Worm (Caenorhabditis elegans) whole organism, L2 larva: ENCODE measurements around the gene eftu-2.

Source experiments
- F13H6.1 ChIP-seq: sonication (generic microtip); optimal IDR thresholded peaks from 2 replicates; lab custom pipeline; 2016; ENCODE audit warnings: missing genetic modification characterization, missing compliant biosample characterization
- R02D3.7 ChIP-seq: fragments of 150-350 bp; optimal IDR thresholded peaks from 2 replicates; lab custom pipeline; 2014; ENCODE audit warnings: missing biosample characterization, missing genetic modification characterization
- alr-1 ChIP-seq: fragments of 150-350 bp; optimal IDR thresholded peaks from 2 replicates; lab custom pipeline; 2014; ENCODE audit warnings: missing biosample characterization, missing genetic modification characterization
- aly-2 ChIP-seq: fragments of 150-350 bp; optimal IDR thresholded peaks from 2 replicates; lab custom pipeline; 2014; ENCODE audit warnings: missing biosample characterization, missing genetic modification characterization
- ceh-16 ChIP-seq: fragments of 150-350 bp; optimal IDR thresholded peaks from 2 replicates; lab custom pipeline; 2014; ENCODE audit warnings: missing biosample characterization, missing genetic modification characterization
- crh-2 ChIP-seq: sonication (generic microtip); optimal IDR thresholded peaks from 2 replicates; lab custom pipeline; 2017; ENCODE audit warnings: missing biosample characterization, missing genetic modification characterization
- dmd-4 ChIP-seq: sonication (generic microtip); optimal IDR thresholded peaks from 2 replicates; lab custom pipeline; 2017; ENCODE audit warnings: missing biosample characterization, missing genetic modification characterization
- elt-3 ChIP-seq: sonication (generic microtip); optimal IDR thresholded peaks from 2 replicates; lab custom pipeline; 2017; ENCODE audit warnings: missing biosample characterization, missing genetic modification characterization
- fos-1 ChIP-seq: fragments of 150-350 bp; optimal IDR thresholded peaks from 2 replicates; lab custom pipeline; 2014; ENCODE audit warnings: missing biosample characterization, missing genetic modification characterization
- gmeb-1 ChIP-seq: fragments of 150-350 bp; optimal IDR thresholded peaks from 2 replicates; lab custom pipeline; 2014; ENCODE audit warnings: missing biosample characterization, missing genetic modification characterization
- lin-11 ChIP-seq: fragments of 150-350 bp; sonication (generic microtip); optimal IDR thresholded peaks from 2 replicates; lab custom pipeline; 2014; ENCODE audit warnings: missing biosample characterization, missing genetic modification characterization, inconsistent platforms, mixed read lengths
- lin-13 ChIP-seq: fragments of 150-350 bp; optimal IDR thresholded peaks from 2 replicates; lab custom pipeline; 2014; ENCODE audit warnings: missing biosample characterization, missing genetic modification reagents, missing genetic modification characterization
- lsy-2 ChIP-seq, 2 experiments: fragments of 150-350 bp in 1 of 2; sonication (generic microtip) in 1 of 2; optimal IDR thresholded peaks; 2 replicates each; lab custom pipeline; 2014 to 2017; ENCODE audit warnings: missing biosample characterization in 2 of 2, missing genetic modification characterization in 2 of 2
- mab-5 ChIP-seq: fragments of 150-350 bp; optimal IDR thresholded peaks from 2 replicates; lab custom pipeline; 2014; ENCODE audit warnings: missing biosample characterization, missing genetic modification characterization
- mdl-1 ChIP-seq, 2 experiments: fragments of 150-350 bp in 1 of 2; sonication (generic microtip) in 1 of 2; optimal IDR thresholded peaks; 2 replicates each; lab custom pipeline; 2017; ENCODE audit warnings: missing biosample characterization in 2 of 2, missing genetic modification characterization in 2 of 2
- nhr-10 ChIP-seq: sonication (generic microtip); optimal IDR thresholded peaks from 2 replicates; lab custom pipeline; 2017; ENCODE audit warnings: missing biosample characterization, missing genetic modification characterization
- nhr-11 ChIP-seq: fragments of 150-350 bp; optimal IDR thresholded peaks from 2 replicates; lab custom pipeline; 2014; ENCODE audit warnings: missing biosample characterization, missing genetic modification characterization
- nhr-129 ChIP-seq: fragments of 150-350 bp; optimal IDR thresholded peaks from 2 replicates; lab custom pipeline; 2014; ENCODE audit warnings: missing biosample characterization, missing genetic modification characterization
- nhr-25 ChIP-seq: fragments of 150-350 bp; sonication (generic microtip); optimal IDR thresholded peaks from 3 replicates; lab custom pipeline; 2014; ENCODE audit warnings: missing biosample characterization, missing genetic modification characterization
- nhr-6 ChIP-seq: fragments of 150-350 bp; optimal IDR thresholded peaks from 2 replicates; lab custom pipeline; 2014; ENCODE audit warnings: missing biosample characterization, missing genetic modification characterization
- nhr-77 ChIP-seq: fragments of 150-350 bp; optimal IDR thresholded peaks from 2 replicates; lab custom pipeline; 2014; ENCODE audit warnings: missing biosample characterization, missing genetic modification characterization
- peb-1 ChIP-seq: fragments of 150-350 bp; optimal IDR thresholded peaks from 2 replicates; lab custom pipeline; 2014; ENCODE audit warnings: missing biosample characterization, missing genetic modification characterization
- sem-4 ChIP-seq: fragments of 150-350 bp; optimal IDR thresholded peaks from 2 replicates; lab custom pipeline; 2014; ENCODE audit warnings: missing biosample characterization, missing genetic modification reagents, missing genetic modification characterization
- skn-1 ChIP-seq: sonication (generic microtip); optimal IDR thresholded peaks from 2 replicates; lab custom pipeline; 2017; ENCODE audit warnings: missing biosample characterization, missing genetic modification characterization
- sma-3 ChIP-seq: sonication (generic microtip); optimal IDR thresholded peaks from 2 replicates; lab custom pipeline; 2016; ENCODE audit warnings: missing genetic modification reagents, missing genetic modification characterization, missing compliant biosample characterization
- sma-9 ChIP-seq, 2 experiments: fragments of 150-350 bp in 1 of 2; sonication (generic microtip) in 1 of 2; optimal IDR thresholded peaks; 2 replicates each; lab custom pipeline; 2014 to 2016; ENCODE audit warnings: missing genetic modification characterization in 2 of 2, mild to moderate bottlenecking in 1 of 2, missing biosample characterization in 1 of 2, missing compliant biosample characterization in 1 of 2, missing genetic modification reagents in 1 of 2, moderate library complexity in 1 of 2
- unc-39 ChIP-seq: fragments of 150-350 bp; optimal IDR thresholded peaks from 2 replicates; lab custom pipeline; 2014; ENCODE audit warnings: missing biosample characterization, missing genetic modification characterization
- unc-55 ChIP-seq: fragments of 150-350 bp; sonication (generic microtip); optimal IDR thresholded peaks from 3 replicates; lab custom pipeline; 2014; ENCODE audit warnings: missing biosample characterization, missing genetic modification reagents, missing genetic modification characterization
- ztf-11 ChIP-seq: sonication (generic microtip); optimal IDR thresholded peaks from 2 replicates; lab custom pipeline; 2017; ENCODE audit warnings: missing biosample characterization, missing genetic modification characterization

Gene eftu-2

DNA sequence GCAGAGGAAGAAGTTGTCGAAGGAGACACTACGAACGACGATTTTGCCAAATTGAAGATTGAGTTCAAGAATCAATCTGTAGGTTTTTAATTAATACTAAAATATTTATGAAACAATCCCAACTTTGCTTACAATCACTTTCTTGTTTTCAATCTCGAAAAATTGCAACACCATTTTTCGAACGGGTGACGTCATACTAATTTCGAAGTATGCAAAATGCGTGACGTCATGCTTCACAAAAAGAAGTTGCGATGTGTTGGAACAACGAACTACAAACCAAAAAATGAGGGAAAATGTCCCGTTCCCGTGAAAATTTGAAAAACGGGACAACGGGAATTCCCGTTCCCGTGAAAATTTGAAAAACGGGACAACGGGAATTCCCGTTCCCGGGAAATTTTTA lies 41.7 kb upstream of the eftu-2 start:
- no peak for TF ChIP-seq lin-13
- TF ChIP-seq mdl-1 (tag; optimal IDR thresholded peaks at IDR 0.05; lab: Kevin White, UChicago): no peak
- no peak for TF ChIP-seq fos-1 (tag; lab: Kevin White, UChicago)
- TF ChIP-seq F13H6.1 (tag; lab: Kevin White, UChicago): no peak
- no peak for TF ChIP-seq mab-5 (tag; lab: Kevin White, UChicago)
- no peak for TF ChIP-seq unc-39
- no peak for TF ChIP-seq sma-3
- no peak for TF ChIP-seq ceh-16
- TF ChIP-seq nhr-10: no peak
- no peak for TF ChIP-seq unc-55
- no peak for TF ChIP-seq dmd-4 (tag; lab: Kevin White, UChicago)
- no peak for TF ChIP-seq R02D3.7 (tag; lab: Kevin White, UChicago)
- TF ChIP-seq elt-3 (tag; lab: Kevin White, UChicago): no peak
- TF ChIP-seq crh-2 (tag; lab: Kevin White, UChicago): no peak
- TF ChIP-seq gmeb-1 (tag; lab: Kevin White, UChicago): no peak

- TF ChIP-seq lin-11 (tag; lab: Kevin White, UChicago) (no peak), mab-5 (tag; lab: Kevin White, UChicago) (no peak), sem-4 (tag; lab: Kevin White, UChicago) (no peak)
Measured at ce11 chrIII:5975005-5975730, 34.2 kb upstream of the eftu-2 start, which contains the start of gene mlp-1. mlp-1 (minus strand) TSS chrIII:5975055.

ce11 chrIII:5976021-5976420 lies 33.3 kb upstream of the eftu-2 start:
- no peak for TF ChIP-seq gmeb-1 (tag; lab: Kevin White, UChicago)
- TF ChIP-seq F13H6.1 (tag; lab: Kevin White, UChicago): no peak
- no peak for TF ChIP-seq alr-1 (tag; lab: Kevin White, UChicago)
- TF ChIP-seq nhr-6 (tag; lab: Kevin White, UChicago): no peak
- no peak for TF ChIP-seq unc-55
- TF ChIP-seq nhr-129: peak; percentile 4
- no peak for TF ChIP-seq aly-2 (tag; lab: Kevin White, UChicago)
- TF ChIP-seq nhr-11 (tag; lab: Kevin White, UChicago): no peak

- TF ChIP-seq sma-9 (GFP tag; optimal IDR thresholded peaks at IDR 0.05; lab: Kevin White, UChicago) (peak; percentile 8), sma-9 (tag; optimal IDR thresholded peaks at IDR 0.05; lab: Kevin White, UChicago) (no peak), ztf-11 (tag; lab: Kevin White, UChicago) (no peak), F13H6.1 (tag; lab: Kevin White, UChicago) (peak; percentile 29)
Measured at ce11 chrIII:5980274-5980918, 29.0 kb upstream of the eftu-2 start.

DNA sequence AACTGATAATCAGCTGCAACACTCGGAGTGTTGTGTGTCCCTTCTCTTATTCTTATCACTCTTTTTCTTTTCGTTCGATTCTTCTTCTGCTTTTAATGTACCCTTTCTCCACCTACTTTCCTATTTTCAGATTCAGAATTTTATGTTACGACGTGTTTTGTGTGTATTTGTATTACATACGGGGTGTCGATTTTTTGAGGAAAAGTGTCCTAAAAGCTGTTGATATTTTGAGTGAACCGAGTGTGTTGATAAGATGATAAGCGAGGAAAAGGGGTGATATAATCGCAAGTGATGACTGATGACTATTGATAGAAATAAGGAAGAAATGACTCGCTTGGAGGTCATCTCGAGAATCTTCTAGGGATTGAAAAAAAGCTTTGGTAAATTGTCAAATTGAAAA lies 28.0 kb upstream of the eftu-2 start:
- peak; percentile 2 for TF ChIP-seq gmeb-1 (tag; lab: Kevin White, UChicago)
- TF ChIP-seq skn-1 (tag; lab: Kevin White, UChicago): peak; percentile 68
- TF ChIP-seq nhr-25 (tag; lab: Kevin White, UChicago): no peak
- TF ChIP-seq fos-1 (tag; lab: Kevin White, UChicago): peak; percentile 95
- no peak for TF ChIP-seq lsy-2 (tag; optimal IDR thresholded peaks at IDR 0.05; lab: Kevin White, UChicago)

DNA sequence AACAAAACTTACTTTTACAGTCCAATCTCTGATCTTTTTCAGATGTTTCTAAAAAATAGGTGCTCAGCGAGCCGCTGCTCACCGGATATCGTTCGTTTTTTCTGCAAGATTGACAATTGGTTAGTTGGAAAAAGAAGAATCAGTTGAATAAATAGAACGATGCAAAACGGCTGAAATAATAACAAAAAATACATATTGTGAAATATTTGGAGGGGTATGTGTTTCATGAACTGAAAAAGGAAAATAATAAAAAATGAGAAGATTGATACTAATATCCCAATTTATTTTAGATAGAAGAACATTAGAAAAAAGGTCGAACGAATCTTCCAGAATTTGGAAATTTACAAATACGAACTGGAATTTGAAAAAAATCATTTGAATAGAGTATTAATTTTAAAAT lies 27.3 kb upstream of the eftu-2 start, which contains the start of gene frm-2:
frm-2 (minus strand) TSS at position 101 of the 400 bp plus-strand sequence.
- TF ChIP-seq nhr-77 (no peak), unc-39 (no peak), gmeb-1 (tag; lab: Kevin White, UChicago) (no peak), peb-1 (no peak), dmd-4 (tag; lab: Kevin White, UChicago) (no peak)
